Worm (Caenorhabditis elegans) whole organism, late embryonic: ENCODE results near the gene C45G9.8.
"Not testable (repeated sequence)": the region's sequence is repeated elsewhere in the genome, so short reads cannot be mapped to it uniquely, and the experiment has no call there.

Source experiments
- C38D4.7 ChIP-seq: fragments of 200-800 bp; sonication (Bioruptor generic); optimal IDR thresholded peaks from 2 replicates; lab custom pipeline; 2018; ENCODE audit warnings: mild to moderate bottlenecking, missing genetic modification characterization, moderate library complexity, missing compliant biosample characterization
- K09A11.1 ChIP-seq: sonication (generic microtip); optimal IDR thresholded peaks from 2 replicates; lab custom pipeline; 2017; ENCODE audit warnings: antibody characterized with exemption, mild to moderate bottlenecking, missing genetic modification characterization, missing compliant biosample characterization; ENCODE audit not compliant: insufficient read depth
- T23F11.4 ChIP-seq: fragments of 200-800 bp; sonication (Bioruptor generic); optimal IDR thresholded peaks from 2 replicates; lab custom pipeline; 2018; ENCODE audit warnings: mild to moderate bottlenecking, missing genetic modification characterization, missing compliant biosample characterization
- ama-1 ChIP-seq: fragments of 150-350 bp; optimal IDR thresholded peaks from 2 replicates; lab custom pipeline; 2014
- ceh-19 ChIP-seq: fragments of 200-800 bp; sonication (Bioruptor generic); optimal IDR thresholded peaks from 2 replicates; lab custom pipeline; 2018; ENCODE audit warnings: mild to moderate bottlenecking, missing genetic modification characterization, missing compliant biosample characterization
- ceh-2 ChIP-seq: sonication (generic microtip); optimal IDR thresholded peaks from 2 replicates; lab custom pipeline; 2016; ENCODE audit warnings: missing genotype, missing genetic modification characterization, missing compliant biosample characterization
- ceh-22 ChIP-seq: sonication (generic microtip); optimal IDR thresholded peaks from 2 replicates; lab custom pipeline; 2017; ENCODE audit warnings: missing biosample characterization, missing genetic modification characterization
- ceh-24 ChIP-seq: sonication (generic microtip); optimal IDR thresholded peaks from 2 replicates; lab custom pipeline; 2016; ENCODE audit warnings: mild to moderate bottlenecking, missing genetic modification characterization, missing compliant biosample characterization
- ceh-31 ChIP-seq: sonication (generic microtip); optimal IDR thresholded peaks from 2 replicates; lab custom pipeline; 2016; ENCODE audit warnings: missing genetic modification characterization, missing compliant biosample characterization
- ceh-34 ChIP-seq: sonication (generic microtip); optimal IDR thresholded peaks from 2 replicates; lab custom pipeline; 2016; ENCODE audit warnings: mild to moderate bottlenecking, missing genetic modification characterization, missing compliant biosample characterization
- ceh-45 ChIP-seq: fragments of 200-800 bp; sonication (Bioruptor generic); IDR thresholded peaks from 2 replicates; pipeline ENCODE4 v1.3.6; 2022; ENCODE audit warnings: missing genetic modification reagents, missing genetic modification characterization, missing compliant biosample characterization
- ceh-6 ChIP-seq: fragments of 200-800 bp; sonication (Bioruptor generic); optimal IDR thresholded peaks from 2 replicates; lab custom pipeline; 2018; ENCODE audit warnings: mild to moderate bottlenecking, missing genetic modification characterization, missing compliant biosample characterization
- dve-1 ChIP-seq: sonication (generic microtip); optimal IDR thresholded peaks from 2 replicates; lab custom pipeline; 2017; ENCODE audit warnings: antibody characterized with exemption, mild to moderate bottlenecking, missing genetic modification characterization, missing compliant biosample characterization
- elt-2 ChIP-seq: sonication (generic microtip); optimal IDR thresholded peaks from 2 replicates; lab custom pipeline; 2016; ENCODE audit warnings: missing genetic modification reagents, missing genetic modification characterization, missing compliant biosample characterization
- elt-4 ChIP-seq: sonication (generic microtip); optimal IDR thresholded peaks from 2 replicates; lab custom pipeline; 2016; ENCODE audit warnings: missing genetic modification characterization, missing compliant biosample characterization
- eyg-1 ChIP-seq: sonication (generic microtip); optimal IDR thresholded peaks from 2 replicates; lab custom pipeline; 2016; ENCODE audit warnings: missing genotype, missing genetic modification characterization, missing compliant biosample characterization
- fkh-10 ChIP-seq: fragments of 150-350 bp; optimal IDR thresholded peaks from 2 replicates; lab custom pipeline; 2014; ENCODE audit warnings: missing biosample characterization, missing genetic modification reagents, missing genetic modification characterization
- fkh-6 ChIP-seq: sonication (generic microtip); optimal IDR thresholded peaks from 2 replicates; lab custom pipeline; 2016; ENCODE audit warnings: missing genetic modification characterization, missing compliant biosample characterization
- gmeb-2 ChIP-seq: sonication (generic microtip); optimal IDR thresholded peaks from 2 replicates; lab custom pipeline; 2016; ENCODE audit warnings: missing genetic modification characterization, inconsistent platforms, missing compliant biosample characterization
- hlh-13 ChIP-seq: fragments of 200-800 bp; sonication (Bioruptor generic); optimal IDR thresholded peaks from 2 replicates; lab custom pipeline; 2018; ENCODE audit warnings: mild to moderate bottlenecking, missing genetic modification characterization, missing compliant biosample characterization
- lim-6 ChIP-seq: sonication (generic microtip); optimal IDR thresholded peaks from 2 replicates; lab custom pipeline; 2016; ENCODE audit warnings: missing genetic modification characterization, missing compliant biosample characterization
- lin-11 ChIP-seq: fragments of 200-800 bp; sonication (Bioruptor generic); optimal IDR thresholded peaks from 2 replicates; lab custom pipeline; 2018; ENCODE audit warnings: mild to moderate bottlenecking, missing genetic modification characterization, missing compliant biosample characterization
- madf-2 ChIP-seq: sonication (generic microtip); optimal IDR thresholded peaks from 2 replicates; lab custom pipeline; 2017; ENCODE audit warnings: missing genetic modification characterization, missing compliant biosample characterization
- mec-3 ChIP-seq: sonication (generic microtip); optimal IDR thresholded peaks from 2 replicates; lab custom pipeline; 2016; ENCODE audit warnings: borderline replicate concordance, missing genetic modification characterization, missing compliant biosample characterization
- odd-2 ChIP-seq: sonication (generic microtip); optimal IDR thresholded peaks from 2 replicates; lab custom pipeline; 2017; ENCODE audit warnings: antibody characterized with exemption, mild to moderate bottlenecking, missing genetic modification characterization, missing compliant biosample characterization
- pat-9 ChIP-seq: fragments of 200-800 bp; sonication (Bioruptor generic); optimal IDR thresholded peaks from 2 replicates; lab custom pipeline; 2018; ENCODE audit warnings: mild to moderate bottlenecking, missing genetic modification characterization, moderate library complexity, missing compliant biosample characterization
- pax-1 ChIP-seq: fragments of 150-350 bp; optimal IDR thresholded peaks from 2 replicates; lab custom pipeline; 2014; ENCODE audit warnings: missing biosample characterization, missing genetic modification characterization
- ref-2 ChIP-seq: sonication (generic microtip); optimal IDR thresholded peaks from 2 replicates; lab custom pipeline; 2016; ENCODE audit warnings: missing genetic modification characterization, missing compliant biosample characterization
- sdc-2 ChIP-seq: sonication (generic microtip); optimal IDR thresholded peaks from 2 replicates; lab custom pipeline; 2016; ENCODE audit warnings: missing genotype, missing genetic modification characterization, missing compliant biosample characterization
- sox-2 ChIP-seq: fragments of 200-800 bp; sonication (Bioruptor generic); IDR thresholded peaks from 2 replicates; pipeline ENCODE4 v1.3.6; 2022; ENCODE audit warnings: missing genetic modification reagents, missing genetic modification characterization, missing compliant biosample characterization
- tbx-2 ChIP-seq: sonication (generic microtip); optimal IDR thresholded peaks from 2 replicates; lab custom pipeline; 2016; ENCODE audit warnings: missing genetic modification characterization, missing compliant biosample characterization
- unc-42 ChIP-seq: sonication (generic microtip); optimal IDR thresholded peaks from 2 replicates; lab custom pipeline; 2016; ENCODE audit warnings: missing genotype, missing genetic modification characterization, missing compliant biosample characterization
- unc-55 ChIP-seq: sonication (generic microtip); optimal IDR thresholded peaks from 2 replicates; lab custom pipeline; 2017; ENCODE audit warnings: missing biosample characterization, missing genetic modification reagents, missing genetic modification characterization
- ztf-16 ChIP-seq: sonication (generic microtip); optimal IDR thresholded peaks from 2 replicates; lab custom pipeline; 2017; ENCODE audit warnings: missing genetic modification characterization, missing compliant biosample characterization

The C45G9.8 gene

DNA sequence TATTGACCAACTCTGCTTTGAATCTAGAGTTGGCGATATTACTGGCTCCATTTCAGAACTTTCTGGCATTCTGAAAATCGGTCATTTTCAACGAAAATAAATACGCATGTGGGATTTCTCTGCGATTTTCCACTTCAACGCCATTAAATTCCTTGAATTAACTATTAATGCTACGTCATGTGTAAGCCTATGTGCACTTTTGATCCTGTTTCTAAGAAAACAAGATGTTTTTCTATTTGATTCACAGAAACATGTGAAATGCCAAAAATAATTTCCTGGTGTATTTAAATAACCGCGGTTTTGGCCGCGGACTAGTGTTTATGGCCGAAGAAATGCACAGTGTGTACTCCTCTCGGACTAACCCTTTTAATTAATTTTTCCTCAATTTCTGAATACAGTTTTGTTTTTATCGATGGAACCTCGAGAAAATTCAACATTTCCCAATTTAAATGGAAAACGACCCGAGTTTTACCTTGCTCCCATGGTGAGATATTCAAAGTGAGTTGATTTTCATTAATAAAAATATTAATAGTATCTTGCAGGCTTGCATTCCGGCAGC is 15.3 kb upstream of the C45G9.8 start, which contains the start of the genes C45G9.11 and C45G9.2 (continued):
- peak; percentile 41 for TF ChIP-seq elt-2
- TF ChIP-seq ref-2: peak; percentile 81
- TF ChIP-seq ceh-22 (tag; lab: Kevin White, UChicago): no peak
- no peak for TF ChIP-seq ceh-6 (GFP tag; lab: Kevin White, UChicago)
- TF ChIP-seq ama-1 (lab: Kevin White, UChicago): no peak
- no peak for TF ChIP-seq K09A11.1 (tag; lab: Kevin White, UChicago)
- TF ChIP-seq mec-3 (tag; lab: Kevin White, UChicago): peak; percentile 68
- TF ChIP-seq unc-55 (GFP tag; lab: Kevin White, UChicago): no peak
- no peak for TF ChIP-seq pat-9 (tag; lab: Kevin White, UChicago)
- TF ChIP-seq gmeb-2 (tag; lab: Kevin White, UChicago): no peak
- no peak for TF ChIP-seq fkh-10
- TF ChIP-seq odd-2 (tag; lab: Kevin White, UChicago): no peak
- TF ChIP-seq tbx-2 (tag; lab: Kevin White, UChicago): peak; percentile 85
- TF ChIP-seq dve-1 (tag; lab: Kevin White, UChicago): no peak
- peak; percentile 96 for TF ChIP-seq ceh-31 (tag; lab: Kevin White, UChicago)
- TF ChIP-seq pax-1 (tag; lab: Kevin White, UChicago): peak; percentile 21
- peak; percentile 28 for TF ChIP-seq sdc-2 (tag; lab: Kevin White, UChicago)
- TF ChIP-seq eyg-1 (tag; lab: Kevin White, UChicago): no peak
- no peak for TF ChIP-seq ceh-45 (GFP tag; lab: Robert Waterston, UW)
- TF ChIP-seq hlh-13: no peak
- no peak for TF ChIP-seq T23F11.4 (GFP tag; lab: Kevin White, UChicago)
- TF ChIP-seq fkh-6 (tag; lab: Kevin White, UChicago): no peak
- TF ChIP-seq C38D4.7: no peak
- TF ChIP-seq sox-2 (GFP tag; lab: Robert Waterston, UW): no peak
- TF ChIP-seq unc-42 (tag; lab: Kevin White, UChicago): peak; percentile 74
- TF ChIP-seq elt-4 (tag; lab: Kevin White, UChicago): no peak
- TF ChIP-seq ztf-16 (tag; lab: Kevin White, UChicago): peak; percentile 8

DNA sequence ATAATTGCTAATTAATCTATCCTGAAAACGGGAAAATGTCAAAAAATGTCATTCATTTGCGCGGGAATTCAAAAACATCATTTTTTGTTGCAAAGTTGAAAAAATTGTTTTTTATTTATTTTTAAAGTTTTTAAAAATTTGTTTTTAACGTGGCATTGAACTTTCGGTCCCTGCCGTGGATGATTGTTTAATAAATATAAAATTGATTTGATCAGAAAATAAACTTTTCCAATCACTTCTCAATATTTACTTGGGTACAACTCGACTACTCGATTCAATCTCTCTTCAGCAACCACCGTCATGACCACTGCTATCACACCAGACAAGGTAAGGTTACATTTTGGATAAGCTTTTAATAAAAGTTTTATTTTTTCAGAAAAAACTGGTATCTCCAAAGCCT is 9.0 kb upstream of the C45G9.8 start, which contains the start of gene C45G9.4:
Gene C45G9.4, plus strand, starts transcription at position 301 of the 400 bp plus-strand sequence.
- TF ChIP-seq ceh-24, ceh-31, fkh-6 (tag; lab: Kevin White, UChicago): not testable (repeated sequence)

ce11 chrIII:5061798-5062197 is 8.4 kb upstream of the C45G9.8 start, which contains the start of gene C45G9.10:
Gene C45G9.10, minus strand, starts transcription at chrIII:5061898.
- no peak for TF ChIP-seq ceh-19 (GFP tag; lab: Kevin White, UChicago)
- no peak for TF ChIP-seq ceh-34
- TF ChIP-seq sox-2 (GFP tag; lab: Robert Waterston, UW): no peak
- no peak for TF ChIP-seq ceh-6 (GFP tag; lab: Kevin White, UChicago)
- no peak for TF ChIP-seq hlh-13
- TF ChIP-seq ceh-31 (tag; lab: Kevin White, UChicago): no peak
- TF ChIP-seq lin-11 (tag; lab: Kevin White, UChicago): no peak
- TF ChIP-seq madf-2 (tag; lab: Kevin White, UChicago): no peak
- TF ChIP-seq lim-6 (tag; lab: Kevin White, UChicago): no peak

DNA sequence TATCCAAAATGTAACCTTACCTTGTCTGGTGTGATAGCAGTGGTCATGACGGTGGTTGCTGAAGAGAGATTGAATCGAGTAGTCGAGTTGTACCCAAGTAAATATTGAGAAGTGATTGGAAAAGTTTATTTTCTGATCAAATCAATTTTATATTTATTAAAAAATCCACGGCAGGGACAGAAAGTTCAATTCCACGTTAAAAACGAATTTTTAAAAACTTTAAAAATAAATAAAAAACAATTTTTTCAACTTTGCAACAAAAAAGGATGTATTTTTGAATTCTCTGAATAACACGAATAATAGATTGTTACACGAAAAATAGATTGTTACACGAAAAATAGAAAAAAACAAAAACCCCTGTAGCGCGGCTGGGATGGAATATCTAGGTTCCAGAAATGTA is 2.3 kb upstream of the C45G9.8 start, which contains the start of gene C45G9.9:
Gene C45G9.9, minus strand, starts transcription at position 101 of the 400 bp plus-strand sequence.
- not testable (repeated sequence) for TF ChIP-seq ztf-16, ceh-2, ceh-31 (tag; lab: Kevin White, UChicago)
